Worm (Caenorhabditis elegans): ENCODE results near the gene fbxa-98.

DNA sequence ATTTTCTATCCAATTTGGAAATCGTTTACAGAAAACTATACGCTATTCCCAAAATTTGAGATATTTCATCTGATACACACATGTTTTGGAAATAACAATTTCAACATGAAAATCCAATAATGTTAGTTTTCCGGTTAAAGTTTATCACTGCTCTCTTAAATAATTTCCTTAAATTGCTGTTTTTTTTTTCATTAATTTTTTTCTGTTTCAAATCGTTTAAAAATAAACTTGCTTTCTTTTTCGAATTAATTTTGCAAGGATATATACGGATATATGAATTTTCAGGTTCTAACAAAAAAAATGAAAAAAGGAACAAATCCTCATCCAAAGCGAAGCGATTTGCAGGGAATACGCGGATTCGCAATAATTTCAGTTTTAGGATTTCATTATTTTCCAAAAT, 40.3 kb downstream of the fbxa-98 start, which contains the start of gene oac-48:
- TF ChIP-seq ceh-19 (GFP tag; optimal IDR thresholded peaks at IDR 0.05) = no peak
- no peak for TF ChIP-seq odd-2 (tag; optimal IDR thresholded peaks at IDR 0.05)
- no peak for TF ChIP-seq rnt-1 (tag; optimal IDR thresholded peaks at IDR 0.05)
- no peak for TF ChIP-seq ceh-34 (tag; optimal IDR thresholded peaks at IDR 0.05)
- TF ChIP-seq pag-3 (tag; optimal IDR thresholded peaks at IDR 0.05; ENCODE audit: borderline replicate concordance) = no peak
- no peak for TF ChIP-seq dve-1 (tag; optimal IDR thresholded peaks at IDR 0.05)
- TF ChIP-seq pha-4 (tag; optimal IDR thresholded peaks at IDR 0.05) = no peak
- no peak for TF ChIP-seq unc-86 (tag; optimal IDR thresholded peaks at IDR 0.05)
- TF ChIP-seq fkh-6 (tag; optimal IDR thresholded peaks at IDR 0.05) = no peak
- TF ChIP-seq sdc-2 (tag; optimal IDR thresholded peaks at IDR 0.05) = no peak
- no peak for TF ChIP-seq Y22D7AL.16 (tag; optimal IDR thresholded peaks at IDR 0.05)
